ENCODE assay signal across 5 fruit fly cellular contexts in genomic region chr2L:9229694-9230093, dm6.
TF ChIP-seq lines count a peak whose summit lies in the region.

No protein-coding gene starts in this region.

- TF ChIP-seq CTCF in whole organism, embryonic (GFP tag; optimal IDR thresholded peaks at IDR 0.05; lab: Kevin White, UChicago), result no peak

TF ChIP-seq in whole organism, adult, 20 proteins besides CTCF, POLR2A, EP300 and RAD21:
- TF ChIP-seq CG33017 (tag; optimal IDR thresholded peaks at IDR 0.05; lab: Kevin White, UChicago) (no peak), kay (GFP tag; lab: Kevin White, UChicago; ENCODE audit: borderline replicate concordance) (peak; percentile 72)

TF ChIP-seq in whole organism, embryonic, 481 proteins besides CTCF, POLR2A, EP300 and RAD21 (continues in another document):
- TF ChIP-seq CG12659 (GFP tag; optimal IDR thresholded peaks at IDR 0.05; lab: Kevin White, UChicago) (no peak), CG7556 (GFP tag; optimal IDR thresholded peaks at IDR 0.05; lab: Kevin White, UChicago) (no peak), Hr3 (GFP tag; optimal IDR thresholded peaks at IDR 0.05; lab: Kevin White, UChicago) (peak; percentile 1), CG11398 (GFP tag; optimal IDR thresholded peaks at IDR 0.05; lab: Kevin White, UChicago) (no peak), mirr (GFP tag; optimal IDR thresholded peaks at IDR 0.05; lab: Kevin White, UChicago) (no peak), Fer1 (GFP tag; optimal IDR thresholded peaks at IDR 0.05; lab: Kevin White, UChicago) (peak; percentile 25), ken (GFP tag; IDR thresholded peaks at IDR 0.05; lab: Robert Waterston, UW) (no peak), CG14965 (GFP tag; optimal IDR thresholded peaks at IDR 0.05; lab: Kevin White, UChicago; ENCODE audit: borderline replicate concordance) (no peak), Elba2 (GFP tag; optimal IDR thresholded peaks at IDR 0.05; lab: Kevin White, UChicago) (no peak), CG3995 (GFP tag; optimal IDR thresholded peaks at IDR 0.05; lab: Kevin White, UChicago) (no peak), Doc3 (GFP tag; IDR thresholded peaks at IDR 0.05; lab: Robert Waterston, UW; ENCODE audit: partially characterized antibody) (no peak), CG4617 (GFP tag; optimal IDR thresholded peaks at IDR 0.05; lab: Kevin White, UChicago; ENCODE audit: borderline replicate concordance) (no peak), CG8944 (GFP tag; optimal IDR thresholded peaks at IDR 0.05; lab: Kevin White, UChicago) (no peak), rib (GFP tag; IDR thresholded peaks at IDR 0.05; lab: Robert Waterston, UW) (0 out of 2 replicates have a peak, but pooled peaks have one; percentile 28), chinmo (GFP tag; IDR thresholded peaks at IDR 0.05; lab: Robert Waterston, UW; ENCODE audit: partially characterized antibody) (peak; percentile 83; the same call in 3 of the 4 replicates), exex (tag; optimal IDR thresholded peaks at IDR 0.05; lab: Kevin White, UChicago) (no peak), zfh1 (GFP tag; IDR thresholded peaks at IDR 0.05; lab: Robert Waterston, UW) (no peak), CG6175 (GFP tag; IDR thresholded peaks at IDR 0.05; lab: Robert Waterston, UW) (no peak), Blimp-1 (GFP tag; optimal IDR thresholded peaks at IDR 0.05; lab: Kevin White, UChicago) (peak; percentile 57), Kr (GFP tag; optimal IDR thresholded peaks at IDR 0.05; lab: Kevin White, UChicago) (no peak), CG12769 (tag; optimal IDR thresholded peaks at IDR 0.05; lab: Kevin White, UChicago) (peak; percentile 47)

TF ChIP-seq in whole organism, prepupa, 60 proteins besides CTCF, POLR2A, EP300 and RAD21:
- TF ChIP-seq spab (GFP tag; optimal IDR thresholded peaks at IDR 0.05; lab: Kevin White, UChicago) (no peak), svp (GFP tag; lab: Kevin White, UChicago) (peak; percentile 38), CG15336 (GFP tag; IDR thresholded peaks at IDR 0.05; lab: Robert Waterston, UW) (peak; percentile 34; the same call in 1 of the 2 replicates), CG3032 (tag; optimal IDR thresholded peaks at IDR 0.05; lab: Kevin White, UChicago) (no peak), Eip75B (GFP tag; optimal IDR thresholded peaks at IDR 0.05; lab: Kevin White, UChicago) (peak; percentile 59)

TF ChIP-seq in whole organism, pupa, 21 proteins besides CTCF, POLR2A, EP300 and RAD21:
- TF ChIP-seq CG4496 (GFP tag; IDR thresholded peaks at IDR 0.05; lab: Robert Waterston, UW), result no peak
- TF ChIP-seq CG10348 (GFP tag; IDR thresholded peaks at IDR 0.05; lab: Robert Waterston, UW), result no peak
- TF ChIP-seq D1 (tag; optimal IDR thresholded peaks at IDR 0.05; lab: Kevin White, UChicago), result no peak
- TF ChIP-seq CG32121 (GFP tag; IDR thresholded peaks at IDR 0.05; lab: Robert Waterston, UW), result 0 out of 2 replicates have a peak, but pooled peaks have one; percentile 14

TF ChIP-seq in whole organism, wandering third instar larva, 38 proteins besides CTCF, POLR2A, EP300 and RAD21:
- TF ChIP-seq Hnf4 (GFP tag; optimal IDR thresholded peaks at IDR 0.05; lab: Kevin White, UChicago) (no peak), tai (GFP tag; optimal IDR thresholded peaks at IDR 0.05; lab: Kevin White, UChicago) (peak; percentile 11)
TF ChIP-seq in whole organism, wandering third instar larva: peak in this region for 1.
